Worm (Caenorhabditis elegans) whole organism, L4 larva: ENCODE results near the gene K08F9.4.

Experiments used
- D1046.2 ChIP-seq: fragments of 200-800 bp; sonication (Bioruptor generic); IDR thresholded peaks from 2 replicates; pipeline ENCODE4 v1.3.6; 2022; ENCODE audit warnings: missing genetic modification characterization, missing compliant biosample characterization
- F44E2.7 ChIP-seq: fragments of 200-800 bp; sonication (Bioruptor generic); IDR thresholded peaks from 2 replicates; pipeline ENCODE4 v2.1.2; 2022; ENCODE audit warnings: missing genetic modification characterization, missing compliant biosample characterization
- F49E8.2 ChIP-seq: sonication (generic microtip); optimal IDR thresholded peaks from 2 replicates; lab custom pipeline; 2016; ENCODE audit warnings: missing compliant biosample characterization, mild to moderate bottlenecking, missing genetic modification characterization, borderline replicate concordance
- R02D3.7 ChIP-seq: fragments of 150-350 bp; sonication (generic microtip); optimal IDR thresholded peaks from 3 replicates; lab custom pipeline; 2014; ENCODE audit warnings: missing biosample characterization, missing genetic modification characterization
- Y105C5A.15 ChIP-seq: fragments of 200-800 bp; sonication (Bioruptor generic); IDR thresholded peaks from 2 replicates; pipeline ENCODE4 v1.3.6; 2022; ENCODE audit warnings: missing genetic modification characterization, missing compliant biosample characterization
- Y5F2A.4 ChIP-seq: fragments of 200-800 bp; sonication (Bioruptor generic); optimal IDR thresholded peaks from 2 replicates; lab custom pipeline; 2018; ENCODE audit warnings: mild to moderate bottlenecking, missing genetic modification characterization, missing compliant biosample characterization
- Y75B8A.6 ChIP-seq: fragments of 200-800 bp; sonication (Bioruptor generic); IDR thresholded peaks from 2 replicates; pipeline ENCODE4 v1.3.6; 2022; ENCODE audit warnings: missing genetic modification reagents, missing genetic modification characterization, missing compliant biosample characterization
- ZK337.2 ChIP-seq: fragments of 200-800 bp; sonication (Bioruptor generic); IDR thresholded peaks from 2 replicates; pipeline ENCODE4 v1.3.6; 2022; ENCODE audit warnings: missing genetic modification reagents, missing genetic modification characterization, missing compliant biosample characterization
- ZK546.5 ChIP-seq, 2 experiments: sonication (generic microtip); optimal IDR thresholded peaks; 2 replicates each; lab custom pipeline; 2017; ENCODE audit warnings: missing biosample characterization in 2 of 2, missing genetic modification characterization in 2 of 2
- ama-1 ChIP-seq: fragments of 150-350 bp; optimal IDR thresholded peaks from 2 replicates; lab custom pipeline; 2014; ENCODE audit warnings: inconsistent platforms, mixed read lengths
- attf-4 ChIP-seq: sonication (generic microtip); optimal IDR thresholded peaks from 3 replicates; lab custom pipeline; 2017; ENCODE audit warnings: missing biosample characterization, missing genetic modification characterization
- ceh-28 ChIP-seq: fragments of 150-350 bp; optimal IDR thresholded peaks from 2 replicates; lab custom pipeline; 2014; ENCODE audit warnings: missing biosample characterization, missing genetic modification reagents, missing genetic modification characterization
- ceh-44 ChIP-seq: fragments of 200-800 bp; sonication (Bioruptor generic); IDR thresholded peaks from 2 replicates; pipeline ENCODE4 v1.3.6; 2022; ENCODE audit warnings: missing genetic modification reagents, missing genetic modification characterization, missing compliant biosample characterization
- ces-1 ChIP-seq: fragments of 150-350 bp; sonication (generic microtip); optimal IDR thresholded peaks from 4 replicates; lab custom pipeline; 2014; ENCODE audit warnings: missing biosample characterization, missing genetic modification reagents, missing genetic modification characterization
- cey-2 ChIP-seq: sonication (generic microtip); optimal IDR thresholded peaks from 3 replicates; lab custom pipeline; 2017; ENCODE audit warnings: missing genetic modification characterization, mild to moderate bottlenecking, missing compliant biosample characterization, antibody characterized with exemption, borderline replicate concordance; ENCODE audit not compliant: insufficient read depth
- ctbp-1 ChIP-seq: fragments of 200-800 bp; sonication (Bioruptor generic); IDR thresholded peaks from 2 replicates; pipeline ENCODE4 v1.3.6; 2022; ENCODE audit warnings: missing genetic modification reagents, missing genetic modification characterization, missing compliant biosample characterization
- daf-16 ChIP-seq, 3 experiments: sonication (generic microtip); optimal IDR thresholded peaks; 2 replicates each; lab custom pipeline; 2016 to 2017; ENCODE audit warnings: missing genetic modification characterization in 3 of 3, missing genetic modification reagents in 3 of 3, mild to moderate bottlenecking in 2 of 3, missing compliant biosample characterization in 2 of 3, missing biosample characterization in 1 of 3, moderate library complexity in 1 of 3
- daf-19 ChIP-seq: fragments of 200-800 bp; sonication (Bioruptor generic); conservative IDR thresholded peaks from 2 replicates; pipeline ENCODE4 v1.3.6; 2022; ENCODE audit warnings: missing genetic modification characterization, missing compliant biosample characterization
- dmd-8 ChIP-seq: fragments of 200-800 bp; sonication (Bioruptor generic); IDR thresholded peaks from 2 replicates; pipeline ENCODE4 v1.3.6; 2022; ENCODE audit warnings: missing genetic modification characterization, missing compliant biosample characterization
- dmd-9 ChIP-seq: fragments of 200-800 bp; sonication (Bioruptor generic); IDR thresholded peaks from 2 replicates; pipeline ENCODE4 v1.3.6; 2022; ENCODE audit warnings: missing genetic modification reagents, missing genetic modification characterization, missing compliant biosample characterization
- egl-27 ChIP-seq: sonication (generic microtip); optimal IDR thresholded peaks from 3 replicates; lab custom pipeline; 2017; ENCODE audit warnings: missing biosample characterization, missing genetic modification reagents, missing genetic modification characterization
- fkh-10 ChIP-seq: fragments of 150-350 bp; optimal IDR thresholded peaks from 2 replicates; lab custom pipeline; 2014; ENCODE audit warnings: missing biosample characterization, missing genetic modification reagents, missing genetic modification characterization
- hmg-1.1 ChIP-seq: fragments of 200-800 bp; sonication (Bioruptor generic); IDR thresholded peaks from 2 replicates; pipeline ENCODE4 v1.3.6; 2022; ENCODE audit warnings: missing genetic modification reagents, missing genetic modification characterization, missing compliant biosample characterization
- jun-1 ChIP-seq: fragments of 150-350 bp; optimal IDR thresholded peaks from 2 replicates; lab custom pipeline; 2014; ENCODE audit warnings: missing biosample characterization, missing genetic modification reagents, missing genetic modification characterization
- lim-7 ChIP-seq: fragments of 200-800 bp; sonication (Bioruptor generic); IDR thresholded peaks from 2 replicates; pipeline ENCODE4 v1.3.6; 2022; ENCODE audit warnings: missing genetic modification characterization, missing compliant biosample characterization
- lin-1 ChIP-seq: fragments of 200-800 bp; sonication (Bioruptor generic); IDR thresholded peaks from 2 replicates; pipeline ENCODE4 v1.3.6; 2022; ENCODE audit warnings: missing genetic modification reagents, missing genetic modification characterization, missing compliant biosample characterization
- lin-15B ChIP-seq: fragments of 150-350 bp; sonication (generic microtip); optimal IDR thresholded peaks from 3 replicates; lab custom pipeline; 2014; ENCODE audit warnings: missing biosample characterization, missing genetic modification characterization
- lir-3 ChIP-seq: sonication (generic microtip); optimal IDR thresholded peaks from 2 replicates; lab custom pipeline; 2016; ENCODE audit warnings: mild to moderate bottlenecking, missing genetic modification characterization, missing compliant biosample characterization
- lsy-2 ChIP-seq, 2 experiments: fragments of 150-350 bp in 1 of 2; sonication (generic microtip) in 1 of 2; optimal IDR thresholded peaks; 2 replicates each; lab custom pipeline; 2014 to 2017; ENCODE audit warnings: missing biosample characterization in 2 of 2, missing genetic modification characterization in 2 of 2
- madf-9 ChIP-seq: fragments of 200-800 bp; sonication (Bioruptor generic); conservative IDR thresholded peaks from 2 replicates; pipeline ENCODE4 v1.3.6; 2022; ENCODE audit warnings: missing genetic modification reagents, missing genetic modification characterization, missing compliant biosample characterization
- mes-2 ChIP-seq: sonication (generic microtip); optimal IDR thresholded peaks from 2 replicates; lab custom pipeline; 2016; ENCODE audit warnings: missing genotype, mild to moderate bottlenecking, missing genetic modification characterization, missing compliant biosample characterization; ENCODE audit not compliant: poor library complexity, severe bottlenecking
- mxl-2 ChIP-seq: fragments of 200-800 bp; sonication (Bioruptor generic); conservative IDR thresholded peaks from 2 replicates; pipeline ENCODE4 v1.3.6; 2022; ENCODE audit warnings: missing genetic modification reagents, missing genetic modification characterization, missing compliant biosample characterization
- nhr-11 ChIP-seq: fragments of 150-350 bp; optimal IDR thresholded peaks from 2 replicates; lab custom pipeline; 2014; ENCODE audit warnings: missing biosample characterization, missing genetic modification characterization
- nhr-28 ChIP-seq: fragments of 150-350 bp; optimal IDR thresholded peaks from 2 replicates; lab custom pipeline; 2014; ENCODE audit warnings: missing biosample characterization, missing genetic modification characterization
- nhr-41 ChIP-seq: fragments of 200-800 bp; sonication (Bioruptor generic); IDR thresholded peaks from 2 replicates; pipeline ENCODE4 v1.3.6; 2022; ENCODE audit warnings: missing genetic modification reagents, missing genetic modification characterization, missing compliant biosample characterization
- nhr-76 ChIP-seq: fragments of 150-350 bp; optimal IDR thresholded peaks from 2 replicates; lab custom pipeline; 2014; ENCODE audit warnings: missing biosample characterization, missing genetic modification characterization
- nhr-77 ChIP-seq: fragments of 150-350 bp; optimal IDR thresholded peaks from 2 replicates; lab custom pipeline; 2014; ENCODE audit warnings: missing biosample characterization, missing genetic modification characterization
- saeg-2 ChIP-seq: fragments of 200-800 bp; sonication (Bioruptor generic); IDR thresholded peaks from 2 replicates; pipeline ENCODE4 v1.3.6; 2022; ENCODE audit warnings: missing genetic modification reagents, missing genetic modification characterization, missing compliant biosample characterization
- set-16 ChIP-seq: fragments of 200-800 bp; sonication (Bioruptor generic); IDR thresholded peaks from 2 replicates; pipeline ENCODE4 v1.3.6; 2022; ENCODE audit warnings: missing genetic modification reagents, missing genetic modification characterization, missing compliant biosample characterization
- snpc-1.2 ChIP-seq: fragments of 200-800 bp; sonication (Bioruptor generic); IDR thresholded peaks from 2 replicates; pipeline ENCODE4 v1.3.6; 2022; ENCODE audit warnings: missing genetic modification reagents, missing genetic modification characterization, missing compliant biosample characterization
- snpc-4 ChIP-seq: fragments of 150-350 bp; optimal IDR thresholded peaks from 2 replicates; lab custom pipeline; 2014; ENCODE audit warnings: missing biosample characterization, missing genetic modification characterization
- spr-1 ChIP-seq: sonication (generic microtip); optimal IDR thresholded peaks from 2 replicates; lab custom pipeline; 2016; ENCODE audit warnings: mild to moderate bottlenecking, missing genetic modification characterization, missing compliant biosample characterization
- spr-3 ChIP-seq: fragments of 200-800 bp; sonication (Bioruptor generic); optimal IDR thresholded peaks from 2 replicates; lab custom pipeline; 2018; ENCODE audit warnings: mild to moderate bottlenecking, missing genetic modification characterization, missing compliant biosample characterization
- tag-97 ChIP-seq: fragments of 200-800 bp; sonication (Bioruptor generic); IDR thresholded peaks from 2 replicates; pipeline ENCODE4 v1.3.6; 2022; ENCODE audit warnings: missing genetic modification characterization, missing compliant biosample characterization
- tra-1 ChIP-seq: fragments of 200-800 bp; sonication (Bioruptor generic); IDR thresholded peaks from 2 replicates; pipeline ENCODE4 v1.3.6; 2022; ENCODE audit warnings: missing genetic modification reagents, missing genetic modification characterization, missing compliant biosample characterization
- unc-39 ChIP-seq: sonication (generic microtip); optimal IDR thresholded peaks from 2 replicates; lab custom pipeline; 2017; ENCODE audit warnings: missing biosample characterization, missing genetic modification characterization
- vab-7 ChIP-seq: fragments of 200-800 bp; sonication (Bioruptor generic); IDR thresholded peaks from 2 replicates; pipeline ENCODE4 v1.3.6; 2022; ENCODE audit warnings: missing genetic modification reagents, missing genetic modification characterization, missing compliant biosample characterization
- zfp-2 ChIP-seq: sonication (generic microtip); optimal IDR thresholded peaks from 2 replicates; lab custom pipeline; 2016; ENCODE audit warnings: mild to moderate bottlenecking, missing genetic modification characterization, missing compliant biosample characterization
- zfp-3 ChIP-seq: fragments of 200-800 bp; sonication (Bioruptor generic); conservative IDR thresholded peaks from 2 replicates; pipeline ENCODE4 v1.3.6; 2022; ENCODE audit warnings: missing genetic modification reagents, missing genetic modification characterization, missing compliant biosample characterization

The K08F9.4 gene

DNA sequence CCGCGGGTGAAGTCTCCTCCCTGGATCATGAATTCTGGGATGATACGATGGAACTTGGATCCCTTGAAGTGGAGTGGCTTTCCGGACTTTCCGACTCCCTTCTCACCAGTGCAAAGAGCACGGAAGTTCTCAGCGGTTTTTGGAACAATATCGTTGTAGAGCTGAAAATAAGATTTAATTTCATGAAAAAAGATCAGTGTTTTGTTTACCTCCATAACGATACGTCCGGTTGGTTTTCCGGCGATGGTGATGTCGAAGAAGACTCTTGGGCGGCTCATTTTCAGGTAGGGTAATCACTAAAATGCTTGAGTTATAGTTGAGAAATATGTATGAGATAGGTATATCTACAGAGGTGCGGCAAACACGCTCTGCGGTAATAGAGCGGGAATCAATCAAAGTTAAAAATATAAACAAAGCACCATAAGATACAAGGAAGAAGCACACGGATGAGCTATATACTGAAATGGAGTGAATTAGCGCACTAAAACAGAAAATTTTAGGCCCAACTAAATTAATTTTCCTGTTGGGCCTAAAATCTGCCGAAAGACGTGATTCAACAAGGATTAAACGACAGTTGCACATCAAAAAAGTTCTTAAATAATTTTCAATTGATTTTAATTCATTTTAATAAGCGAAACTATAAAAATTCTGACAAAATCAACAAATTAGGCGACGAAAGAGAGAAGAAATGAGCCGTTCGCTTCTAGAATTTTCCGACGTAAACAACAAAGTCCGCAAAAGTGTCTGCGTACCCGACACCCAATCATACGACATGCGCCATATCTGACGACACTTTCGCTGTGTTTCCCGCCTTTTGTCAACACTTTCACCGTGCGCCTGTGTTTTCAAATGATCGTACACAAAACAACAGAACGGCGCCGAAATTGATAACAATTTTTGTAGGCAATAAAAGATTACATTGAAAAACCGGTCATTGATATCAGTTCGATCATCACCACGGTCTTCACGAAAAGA lies 43.6 kb downstream of the K08F9.4 start, which contains the start of the genes cyn-7 and bath-36 (continued):
- TF ChIP-seq hmg-1.1, result no peak
- TF ChIP-seq F44E2.7, result no peak
- TF ChIP-seq madf-9 (GFP tag; lab: Robert Waterston, UW), result no peak
- TF ChIP-seq nhr-76 (tag; lab: Kevin White, UChicago), result no peak
- TF ChIP-seq tra-1, result peak; percentile 51; the same call in 1 of the 2 replicates
- no peak for TF ChIP-seq ctbp-1 (GFP tag; lab: Robert Waterston, UW)
- TF ChIP-seq ZK546.5 (tag; optimal IDR thresholded peaks at IDR 0.05; lab: Kevin White, UChicago), result no peak
- peak; percentile 62; the same call in 1 of the 2 replicates for TF ChIP-seq zfp-3 (GFP tag; lab: Robert Waterston, UW)
- TF ChIP-seq cey-2 (tag; lab: Kevin White, UChicago), result no peak
- TF ChIP-seq jun-1 (tag; lab: Kevin White, UChicago), result no peak
- TF ChIP-seq snpc-4 (tag; lab: Kevin White, UChicago), result no peak
- TF ChIP-seq lim-7 (GFP tag; lab: Robert Waterston, UW), result no peak
- no peak for TF ChIP-seq ama-1
- peak; percentile 97 for TF ChIP-seq nhr-28 (tag; lab: Kevin White, UChicago)
- TF ChIP-seq unc-39 (tag; lab: Kevin White, UChicago), result no peak
- no peak for TF ChIP-seq tag-97
- TF ChIP-seq R02D3.7, result no peak
- TF ChIP-seq daf-16 (GFP tag; optimal IDR thresholded peaks at IDR 0.05; lab: Kevin White, UChicago), result peak; percentile 94 to 97
- TF ChIP-seq daf-16 (tag; optimal IDR thresholded peaks at IDR 0.05; lab: Kevin White, UChicago), result peak; percentile 99
- peak in 1 of 2 experiments; percentile 75 for TF ChIP-seq lsy-2 (tag; optimal IDR thresholded peaks at IDR 0.05; lab: Kevin White, UChicago)
- TF ChIP-seq daf-19 (GFP tag; lab: Robert Waterston, UW), result no peak
- TF ChIP-seq set-16 (GFP tag; lab: Robert Waterston, UW), result no peak
- no peak for TF ChIP-seq ces-1 (GFP tag; lab: Kevin White, UChicago)
- no peak for TF ChIP-seq D1046.2
- TF ChIP-seq lir-3 (tag; lab: Kevin White, UChicago), result no peak
- no peak for TF ChIP-seq ceh-44
- no peak for TF ChIP-seq attf-4 (tag; lab: Kevin White, UChicago)
- TF ChIP-seq mxl-2 (GFP tag; lab: Robert Waterston, UW), result no peak
- no peak for TF ChIP-seq Y105C5A.15
- TF ChIP-seq nhr-41 (GFP tag; lab: Robert Waterston, UW), result no peak
- TF ChIP-seq nhr-77 (tag; lab: Kevin White, UChicago), result peak; percentile 60
- TF ChIP-seq Y75B8A.6 (GFP tag; lab: Robert Waterston, UW), result no peak
- no peak for TF ChIP-seq dmd-9 (GFP tag; lab: Robert Waterston, UW)
- TF ChIP-seq spr-3 (GFP tag; lab: Kevin White, UChicago), result no peak
- TF ChIP-seq vab-7, result no peak
- TF ChIP-seq zfp-2 (tag; lab: Kevin White, UChicago), result no peak
- TF ChIP-seq egl-27 (tag; lab: Kevin White, UChicago), result no peak
- no peak for TF ChIP-seq F49E8.2 (tag; lab: Kevin White, UChicago)
- TF ChIP-seq ZK337.2, result no peak
- peak; percentile 71 for TF ChIP-seq nhr-11 (tag; lab: Kevin White, UChicago)
- no peak for TF ChIP-seq lin-1
- TF ChIP-seq mes-2 (tag; lab: Kevin White, UChicago), result peak; percentile 75
- no peak for TF ChIP-seq Y5F2A.4 (GFP tag; lab: Kevin White, UChicago)
- peak; percentile 22 for TF ChIP-seq spr-1 (tag; lab: Kevin White, UChicago)
- peak; percentile 37 for TF ChIP-seq fkh-10
- TF ChIP-seq lin-15B (tag; lab: Kevin White, UChicago), result no peak
- no peak for TF ChIP-seq dmd-8 (GFP tag; lab: Robert Waterston, UW)
- no peak for TF ChIP-seq saeg-2 (GFP tag; lab: Robert Waterston, UW)
- no peak for TF ChIP-seq ceh-28 (tag; lab: Kevin White, UChicago)
- no peak for TF ChIP-seq snpc-1.2
